Fruit fly (Drosophila melanogaster): ENCODE measurements around the gene CG3032.

The CG3032 gene

dm6 chrX:6981470-6981952 lies 32.2 kb downstream of the CG3032 start:
- peak; percentile 51 for TF ChIP-seq Pif1B (GFP tag; optimal IDR thresholded peaks at IDR 0.05)
- no peak; the same call in 2 of the 3 replicates for TF ChIP-seq CG4496 (GFP tag; IDR thresholded peaks at IDR 0.05)
- peak; percentile 12 for TF ChIP-seq CG13204 (GFP tag; optimal IDR thresholded peaks at IDR 0.05)
- peak; percentile 29 for TF ChIP-seq Pif1A (GFP tag; optimal IDR thresholded peaks at IDR 0.05)
- peak; percentile 24 for TF ChIP-seq EcR (GFP tag; optimal IDR thresholded peaks at IDR 0.05)
- peak; percentile 50 for TF ChIP-seq CG32121 (GFP tag; IDR thresholded peaks at IDR 0.05)
- peak; percentile 35 for TF ChIP-seq Ets98B (GFP tag; IDR thresholded peaks at IDR 0.05)
- TF ChIP-seq Snoo (tag; optimal IDR thresholded peaks at IDR 0.05): no peak
- TF ChIP-seq CG12605 (GFP tag; IDR thresholded peaks at IDR 0.05): peak; percentile 45; the same call in 1 of the 2 replicates
- TF ChIP-seq gl (tag; optimal IDR thresholded peaks at IDR 0.05): no peak
- TF ChIP-seq fd96Ca (GFP tag; IDR thresholded peaks at IDR 0.05): 0 out of 3 replicates have a peak, but pooled peaks have one; percentile 43

DNA sequence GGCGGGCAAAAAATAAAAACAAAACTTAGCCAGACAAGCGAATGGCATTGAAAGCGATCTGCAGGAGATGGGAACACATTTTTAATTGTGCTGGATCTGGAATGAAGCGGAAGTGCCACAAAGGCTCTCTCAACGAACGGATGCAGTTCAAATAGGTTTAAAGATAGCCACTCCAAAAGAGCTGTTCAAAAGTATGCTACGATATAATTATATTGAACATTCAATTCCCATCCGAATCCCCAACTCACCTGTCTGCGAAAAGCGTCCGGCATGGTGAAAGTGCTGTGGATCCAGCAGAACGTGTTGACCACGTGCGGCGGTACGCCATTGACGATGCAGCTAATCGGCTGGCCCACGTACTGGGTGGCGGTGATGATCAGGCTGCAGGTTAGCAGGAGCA lies 36.8 kb downstream of the CG3032 start:
- TF ChIP-seq fd96Ca (GFP tag; IDR thresholded peaks at IDR 0.05) (no peak), CG8301 (tag; optimal IDR thresholded peaks at IDR 0.05) (no peak), CG17806 (tag; optimal IDR thresholded peaks at IDR 0.05) (no peak), rn (GFP tag; IDR thresholded peaks at IDR 0.05) (no peak), CG8159 (tag; optimal IDR thresholded peaks at IDR 0.05) (no peak), D1 (tag; optimal IDR thresholded peaks at IDR 0.05) (no peak), CG32121 (GFP tag; IDR thresholded peaks at IDR 0.05) (no peak)

DNA sequence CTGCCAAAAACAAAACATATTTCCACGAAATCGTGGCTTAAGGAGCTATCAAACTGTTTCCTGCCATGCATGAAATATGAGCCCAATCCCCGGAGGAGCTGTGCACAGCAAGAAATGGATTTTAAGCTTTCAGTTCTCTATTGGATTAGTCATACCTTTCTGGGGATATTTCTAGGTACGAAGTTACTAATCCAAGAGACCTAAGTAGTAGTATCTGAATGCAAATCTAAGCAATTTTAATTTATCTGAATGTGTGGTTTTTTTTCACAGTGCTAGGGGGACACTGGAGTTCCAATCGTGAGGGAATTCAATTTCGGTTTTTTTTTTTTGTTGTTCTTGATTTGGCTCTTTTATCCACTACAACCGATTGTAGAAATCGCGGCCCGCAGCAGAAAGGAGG lies 37.3 kb downstream of the CG3032 start:
- TF ChIP-seq CG10348 (GFP tag; IDR thresholded peaks at IDR 0.05) (no peak), CG8159 (tag; optimal IDR thresholded peaks at IDR 0.05) (peak; percentile 59), Pif1A (GFP tag; optimal IDR thresholded peaks at IDR 0.05) (peak; percentile 28), CG9948 (tag; optimal IDR thresholded peaks at IDR 0.05) (peak; percentile 37), rn (GFP tag; IDR thresholded peaks at IDR 0.05) (no peak), Pif1B (GFP tag; optimal IDR thresholded peaks at IDR 0.05) (peak; percentile 2), CG15710 (tag; optimal IDR thresholded peaks at IDR 0.05) (peak; percentile 44), CG34367 (tag; optimal IDR thresholded peaks at IDR 0.05) (peak; percentile 34), Ets98B (GFP tag; IDR thresholded peaks at IDR 0.05) (peak; percentile 35; the same call in 1 of the 2 replicates), CG4496 (GFP tag; IDR thresholded peaks at IDR 0.05) (peak; percentile 27; the same call in 1 of the 3 replicates), CG8301 (tag; optimal IDR thresholded peaks at IDR 0.05) (peak; percentile 8), EcR (GFP tag; optimal IDR thresholded peaks at IDR 0.05) (no peak), CG14655 (GFP tag; optimal IDR thresholded peaks at IDR 0.05) (peak; percentile 14), fd96Ca (GFP tag; IDR thresholded peaks at IDR 0.05) (0 out of 3 replicates have a peak, but pooled peaks have one; percentile 47), D1 (tag; optimal IDR thresholded peaks at IDR 0.05) (no peak), CG17806 (tag; optimal IDR thresholded peaks at IDR 0.05) (peak; percentile 50)

- no peak for TF ChIP-seq CG12605 (GFP tag; IDR thresholded peaks at IDR 0.05)
- no peak for TF ChIP-seq Pif1B (GFP tag; optimal IDR thresholded peaks at IDR 0.05)
- TF ChIP-seq gl (tag; optimal IDR thresholded peaks at IDR 0.05): no peak
- TF ChIP-seq CG17806 (tag; optimal IDR thresholded peaks at IDR 0.05): no peak
- no peak for TF ChIP-seq Snoo (tag; optimal IDR thresholded peaks at IDR 0.05)
- TF ChIP-seq EcR (GFP tag; optimal IDR thresholded peaks at IDR 0.05): no peak
- TF ChIP-seq rn (GFP tag; IDR thresholded peaks at IDR 0.05): no peak
- TF ChIP-seq CG9948 (tag; optimal IDR thresholded peaks at IDR 0.05): no peak
- no peak for TF ChIP-seq CG4496 (GFP tag; IDR thresholded peaks at IDR 0.05)
- TF ChIP-seq CG13204 (GFP tag; optimal IDR thresholded peaks at IDR 0.05): no peak
- no peak for TF ChIP-seq CG8301 (tag; optimal IDR thresholded peaks at IDR 0.05)
- TF ChIP-seq CG34367 (tag; optimal IDR thresholded peaks at IDR 0.05): no peak
- TF ChIP-seq CG32121 (GFP tag; IDR thresholded peaks at IDR 0.05): no peak
- no peak for TF ChIP-seq CG14655 (GFP tag; optimal IDR thresholded peaks at IDR 0.05)
Measured at dm6 chrX:6974221-6974620, 39.5 kb downstream of the CG3032 start.

DNA sequence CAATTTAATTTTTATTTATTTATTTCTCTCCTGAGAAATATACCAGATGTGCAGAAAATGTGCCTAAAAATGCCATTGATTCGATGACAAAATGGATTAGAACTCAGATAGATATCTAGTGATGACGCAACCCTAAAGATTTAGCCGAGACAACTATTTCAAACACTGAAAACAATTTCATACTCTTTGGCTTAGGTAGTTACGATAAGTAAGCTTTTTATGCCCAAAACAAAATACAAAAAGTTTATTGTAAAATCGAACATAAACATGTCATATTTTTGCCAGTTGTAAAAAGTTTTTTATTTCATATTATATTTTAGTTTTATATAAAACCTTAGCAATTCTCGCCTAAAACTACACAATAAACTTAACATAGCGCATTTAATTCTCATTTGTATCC lies 40.3 kb downstream of the CG3032 start, which contains the start of gene CG3040:
CG3040 (minus strand) TSS at position 54 of the 400 bp plus-strand sequence.
- peak; percentile 9 for TF ChIP-seq CG9948 (tag; optimal IDR thresholded peaks at IDR 0.05)
- TF ChIP-seq D1 (tag; optimal IDR thresholded peaks at IDR 0.05): peak; percentile 63
- TF ChIP-seq Ets98B (GFP tag; IDR thresholded peaks at IDR 0.05): 0 out of 2 replicates have a peak, but pooled peaks have one; percentile 28
- TF ChIP-seq Snoo (tag; optimal IDR thresholded peaks at IDR 0.05): no peak
- TF ChIP-seq gl (tag; optimal IDR thresholded peaks at IDR 0.05): no peak
- TF ChIP-seq CG15710 (tag; optimal IDR thresholded peaks at IDR 0.05): peak; percentile 8
- TF ChIP-seq CG8159 (tag; optimal IDR thresholded peaks at IDR 0.05): peak; percentile 18
- TF ChIP-seq Pif1A (GFP tag; optimal IDR thresholded peaks at IDR 0.05): no peak
- peak; percentile 34 for TF ChIP-seq CG17806 (tag; optimal IDR thresholded peaks at IDR 0.05)
- peak; percentile 54 for TF ChIP-seq CG4496 (GFP tag; IDR thresholded peaks at IDR 0.05)
- TF ChIP-seq CG14655 (GFP tag; optimal IDR thresholded peaks at IDR 0.05): peak; percentile 12

DNA sequence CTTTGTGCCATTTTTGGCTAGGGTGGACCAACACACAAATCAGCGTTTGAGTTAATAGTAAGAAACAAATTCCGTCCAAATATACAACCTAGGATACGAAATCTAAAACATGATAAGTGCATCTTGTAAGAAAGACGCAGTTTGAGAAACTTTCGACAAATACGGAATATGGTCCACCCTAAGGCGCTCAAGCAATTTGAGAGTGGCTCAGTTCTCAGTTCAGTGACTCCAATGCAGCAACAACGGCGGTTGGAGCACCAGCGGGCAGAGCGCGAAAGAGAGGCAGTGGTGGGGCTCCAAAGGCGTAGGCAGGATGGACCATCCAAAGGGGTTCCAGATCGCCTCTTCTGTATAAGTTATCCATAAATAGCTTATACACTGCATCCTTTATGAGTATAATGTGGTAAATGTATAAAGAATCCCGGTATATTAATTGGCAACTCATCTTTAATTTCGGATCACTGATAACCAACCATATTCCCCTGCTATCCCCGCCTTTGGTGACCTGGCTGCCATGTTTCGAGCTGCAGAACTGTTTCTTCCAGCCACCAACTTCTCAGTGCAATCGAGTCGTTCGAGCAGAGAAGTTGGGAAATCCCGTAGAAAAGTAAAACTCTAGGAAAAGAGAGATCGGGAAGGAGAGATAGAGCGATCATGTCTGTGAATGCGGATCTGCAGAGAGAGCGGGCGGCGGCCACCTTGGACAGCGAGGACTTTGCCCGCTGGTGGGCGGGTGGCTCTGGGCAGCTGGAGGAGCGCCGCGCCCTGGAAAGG lies 44.1 kb downstream of the CG3032 start, which contains the start of gene CG4586:
CG4586 (plus strand) TSS at position 555 of the 774 bp plus-strand sequence.
- peak; percentile 99 for TF ChIP-seq CG17806 (tag; optimal IDR thresholded peaks at IDR 0.05)
- peak; percentile 95 for TF ChIP-seq CG15710 (tag; optimal IDR thresholded peaks at IDR 0.05)
- TF ChIP-seq Pif1A (GFP tag; optimal IDR thresholded peaks at IDR 0.05): peak; percentile 99
- TF ChIP-seq rn (GFP tag; IDR thresholded peaks at IDR 0.05): peak; percentile 91
- peak; percentile 100 for TF ChIP-seq Pif1B (GFP tag; optimal IDR thresholded peaks at IDR 0.05)
- TF ChIP-seq Ets98B (GFP tag; IDR thresholded peaks at IDR 0.05): peak; percentile 99
- peak; percentile 98 for TF ChIP-seq CG14655 (GFP tag; optimal IDR thresholded peaks at IDR 0.05)
- TF ChIP-seq CG32121 (GFP tag; IDR thresholded peaks at IDR 0.05): peak; percentile 99
- TF ChIP-seq D1 (tag; optimal IDR thresholded peaks at IDR 0.05): peak; percentile 97
- peak; percentile 95 for TF ChIP-seq CG13204 (GFP tag; optimal IDR thresholded peaks at IDR 0.05)
- peak; percentile 99 for TF ChIP-seq EcR (GFP tag; optimal IDR thresholded peaks at IDR 0.05)
- TF ChIP-seq CG12605 (GFP tag; IDR thresholded peaks at IDR 0.05): peak; percentile 100
- peak; percentile 75 for TF ChIP-seq CG10348 (GFP tag; IDR thresholded peaks at IDR 0.05)
- peak; percentile 98 for TF ChIP-seq gl (tag; optimal IDR thresholded peaks at IDR 0.05)
- peak; percentile 99 for TF ChIP-seq CG8301 (tag; optimal IDR thresholded peaks at IDR 0.05)
- peak; percentile 95 for TF ChIP-seq Snoo (tag; optimal IDR thresholded peaks at IDR 0.05)
- TF ChIP-seq CG4496 (GFP tag; IDR thresholded peaks at IDR 0.05): peak; percentile 99
- TF ChIP-seq fd96Ca (GFP tag; IDR thresholded peaks at IDR 0.05): peak; percentile 99
- TF ChIP-seq CG8159 (tag; optimal IDR thresholded peaks at IDR 0.05): peak; percentile 100
- peak; percentile 95 for TF ChIP-seq CG9948 (tag; optimal IDR thresholded peaks at IDR 0.05)
- peak; percentile 98 for TF ChIP-seq CG34367 (tag; optimal IDR thresholded peaks at IDR 0.05)
